In genomic region chrII:9586734-9587209, ce11 we compare ENCODE assay signal across 4 worm cellular contexts.
TF ChIP-seq lines count a peak whose summit lies in the region.

Gene ugt-58 (minus strand): TSS chrII:9586784.

TF ChIP-seq in whole organism, L1 larva, 84 proteins besides CTCF, POLR2A, EP300 and RAD21 (continued from another document):
- peak; percentile 36 for TF ChIP-seq nhr-28 (tag; optimal IDR thresholded peaks at IDR 0.05; lab: Kevin White, UChicago)
- peak; percentile 15 to 17 for TF ChIP-seq lsy-2 (tag; optimal IDR thresholded peaks at IDR 0.05; lab: Kevin White, UChicago)
- TF ChIP-seq lin-14 (GFP tag; optimal IDR thresholded peaks at IDR 0.05; lab: Kevin White, UChicago): peak; percentile 20
- peak; percentile 72 for TF ChIP-seq nhr-85 (tag; lab: Kevin White, UChicago)
- no peak for TF ChIP-seq fkh-4 (tag; optimal IDR thresholded peaks at IDR 0.05; lab: Kevin White, UChicago; ENCODE audit: borderline replicate concordance)
- TF ChIP-seq nhr-71 (tag; optimal IDR thresholded peaks at IDR 0.05; lab: Kevin White, UChicago): peak; percentile 42
- TF ChIP-seq elt-3 (tag; optimal IDR thresholded peaks at IDR 0.05; lab: Kevin White, UChicago): peak in 5 of 6 experiments; percentile 33 to 74 (median 53)

TF ChIP-seq in whole organism, L2 larva, 48 proteins besides CTCF, POLR2A, EP300 and RAD21 (continued from another document):
- TF ChIP-seq Y55F3AM.14 (GFP tag; optimal IDR thresholded peaks at IDR 0.05; lab: Kevin White, UChicago) (no peak), unc-55 (GFP tag; optimal IDR thresholded peaks at IDR 0.05; lab: Kevin White, UChicago) (no peak), sma-3 (GFP tag; optimal IDR thresholded peaks at IDR 0.05; lab: Kevin White, UChicago) (peak; percentile 50), egl-27 (tag; optimal IDR thresholded peaks at IDR 0.05; lab: Kevin White, UChicago) (no peak), elt-1 (tag; optimal IDR thresholded peaks at IDR 0.05; lab: Kevin White, UChicago) (no peak), peb-1 (tag; optimal IDR thresholded peaks at IDR 0.05; lab: Kevin White, UChicago) (no peak), sem-4 (tag; optimal IDR thresholded peaks at IDR 0.05; lab: Kevin White, UChicago) (no peak), nhr-25 (tag; optimal IDR thresholded peaks at IDR 0.05; lab: Kevin White, UChicago) (peak; percentile 64), nhr-23 (tag; optimal IDR thresholded peaks at IDR 0.05; lab: Kevin White, UChicago) (no peak), fos-1 (tag; optimal IDR thresholded peaks at IDR 0.05; lab: Kevin White, UChicago) (peak; percentile 37), nhr-21 (tag; optimal IDR thresholded peaks at IDR 0.05; lab: Kevin White, UChicago) (peak; percentile 9), ama-1 (optimal IDR thresholded peaks at IDR 0.05; lab: Kevin White, UChicago) (no peak), nhr-11 (tag; optimal IDR thresholded peaks at IDR 0.05; lab: Kevin White, UChicago) (no peak), aly-2 (tag; optimal IDR thresholded peaks at IDR 0.05; lab: Kevin White, UChicago) (no peak), mbf-1 (tag; optimal IDR thresholded peaks at IDR 0.05; lab: Kevin White, UChicago) (no peak), lin-13 (GFP tag; optimal IDR thresholded peaks at IDR 0.05; lab: Kevin White, UChicago) (no peak), blmp-1 (tag; optimal IDR thresholded peaks at IDR 0.05; lab: Kevin White, UChicago; ENCODE audit: insufficient read depth) (peak; percentile 25), F13H6.1 (tag; optimal IDR thresholded peaks at IDR 0.05; lab: Kevin White, UChicago) (no peak), snpc-4 (tag; optimal IDR thresholded peaks at IDR 0.05; lab: Kevin White, UChicago) (no peak), ceh-82 (tag; optimal IDR thresholded peaks at IDR 0.05; lab: Kevin White, UChicago) (no peak), nhr-12 (tag; optimal IDR thresholded peaks at IDR 0.05; lab: Kevin White, UChicago) (no peak), ceh-16 (tag; optimal IDR thresholded peaks at IDR 0.05; lab: Kevin White, UChicago) (no peak), nhr-6 (tag; optimal IDR thresholded peaks at IDR 0.05; lab: Kevin White, UChicago) (no peak), unc-39 (tag; optimal IDR thresholded peaks at IDR 0.05; lab: Kevin White, UChicago) (no peak), crh-2 (tag; optimal IDR thresholded peaks at IDR 0.05; lab: Kevin White, UChicago) (no peak), dmd-4 (tag; optimal IDR thresholded peaks at IDR 0.05; lab: Kevin White, UChicago) (no peak), lsy-2 (tag; optimal IDR thresholded peaks at IDR 0.05; lab: Kevin White, UChicago) (no peak), nhr-129 (tag; optimal IDR thresholded peaks at IDR 0.05; lab: Kevin White, UChicago) (no peak), C34F6.9 (tag; optimal IDR thresholded peaks at IDR 0.05; lab: Kevin White, UChicago) (no peak), sma-9 (GFP tag; optimal IDR thresholded peaks at IDR 0.05; lab: Kevin White, UChicago) (peak; percentile 65), sma-9 (tag; optimal IDR thresholded peaks at IDR 0.05; lab: Kevin White, UChicago) (no peak), unc-62 (GFP tag; optimal IDR thresholded peaks at IDR 0.05; lab: Kevin White, UChicago) (no peak), R02D3.7 (tag; optimal IDR thresholded peaks at IDR 0.05; lab: Kevin White, UChicago) (no peak), ztf-4 (tag; optimal IDR thresholded peaks at IDR 0.05; lab: Kevin White, UChicago) (no peak), mdl-1 (tag; optimal IDR thresholded peaks at IDR 0.05; lab: Kevin White, UChicago) (no peak)

TF ChIP-seq in whole organism, L3 larva, 47 proteins besides CTCF, POLR2A, EP300 and RAD21 (continued from another document):
- no peak for TF ChIP-seq fkh-2 (tag; optimal IDR thresholded peaks at IDR 0.05; lab: Kevin White, UChicago)
- TF ChIP-seq ztf-11 (tag; optimal IDR thresholded peaks at IDR 0.05; lab: Kevin White, UChicago): no peak
- TF ChIP-seq nhr-28 (tag; optimal IDR thresholded peaks at IDR 0.05; lab: Kevin White, UChicago): no peak
- no peak for TF ChIP-seq ceh-82 (tag; optimal IDR thresholded peaks at IDR 0.05; lab: Kevin White, UChicago)
- no peak for TF ChIP-seq elt-1 (tag; optimal IDR thresholded peaks at IDR 0.05; lab: Kevin White, UChicago)
- peak; percentile 31 for TF ChIP-seq nhr-11 (tag; optimal IDR thresholded peaks at IDR 0.05; lab: Kevin White, UChicago)
- no peak for TF ChIP-seq nhr-76 (tag; optimal IDR thresholded peaks at IDR 0.05; lab: Kevin White, UChicago)

TF ChIP-seq in whole organism, L4 larva, 104 proteins besides CTCF, POLR2A, EP300 and RAD21 (continued from another document):
- TF ChIP-seq hlh-11 (tag; optimal IDR thresholded peaks at IDR 0.05; lab: Kevin White, UChicago): peak; percentile 35
- no peak for TF ChIP-seq lin-29 (GFP tag; IDR thresholded peaks at IDR 0.05; lab: Robert Waterston, UW)
